Worm (Caenorhabditis elegans) whole organism, midembryonic: ENCODE results near the gene npr-24.

Source experiments
- T22C8.4 ChIP-seq: fragments of 200-800 bp; sonication (Bioruptor generic); IDR thresholded peaks from 2 replicates; pipeline ENCODE4 v1.3.6; 2022; ENCODE audit warnings: missing genetic modification characterization, missing compliant biosample characterization
- cog-1 ChIP-seq: sonication (generic microtip); optimal IDR thresholded peaks from 2 replicates; lab custom pipeline; 2016; ENCODE audit warnings: missing genetic modification characterization, missing compliant biosample characterization
- flt-1 ChIP-seq: fragments of 200-800 bp; sonication (Bioruptor generic); IDR thresholded peaks from 2 replicates; pipeline ENCODE4 v1.3.6; 2022; ENCODE audit warnings: missing genetic modification characterization, missing compliant biosample characterization
- klf-2 ChIP-seq: fragments of 200-800 bp; sonication (Bioruptor generic); conservative IDR thresholded peaks from 2 replicates; pipeline ENCODE4 v1.3.6; 2022; ENCODE audit warnings: missing genetic modification reagents, missing genetic modification characterization, missing compliant biosample characterization
- med-1 ChIP-seq: sonication (generic microtip); optimal IDR thresholded peaks from 2 replicates; lab custom pipeline; 2017; ENCODE audit warnings: missing genetic modification characterization, mild to moderate bottlenecking, missing compliant biosample characterization, antibody characterized with exemption, missing genetic modification reagents; ENCODE audit not compliant: insufficient read depth
- ref-1 ChIP-seq: fragments of 200-800 bp; sonication (Bioruptor generic); conservative IDR thresholded peaks from 2 replicates; pipeline ENCODE4 v1.3.6; 2022; ENCODE audit warnings: missing genetic modification reagents, missing genetic modification characterization, missing compliant biosample characterization
- tab-1 ChIP-seq: fragments of 200-800 bp; sonication (Bioruptor generic); IDR thresholded peaks from 2 replicates; pipeline ENCODE4 v1.3.6; 2022; ENCODE audit warnings: missing genetic modification characterization, missing compliant biosample characterization
- ztf-29 ChIP-seq: fragments of 200-800 bp; sonication (Bioruptor generic); IDR thresholded peaks from 2 replicates; pipeline ENCODE4 v1.3.6; 2022; ENCODE audit warnings: missing genetic modification reagents, missing genetic modification characterization, missing compliant biosample characterization

DNA sequence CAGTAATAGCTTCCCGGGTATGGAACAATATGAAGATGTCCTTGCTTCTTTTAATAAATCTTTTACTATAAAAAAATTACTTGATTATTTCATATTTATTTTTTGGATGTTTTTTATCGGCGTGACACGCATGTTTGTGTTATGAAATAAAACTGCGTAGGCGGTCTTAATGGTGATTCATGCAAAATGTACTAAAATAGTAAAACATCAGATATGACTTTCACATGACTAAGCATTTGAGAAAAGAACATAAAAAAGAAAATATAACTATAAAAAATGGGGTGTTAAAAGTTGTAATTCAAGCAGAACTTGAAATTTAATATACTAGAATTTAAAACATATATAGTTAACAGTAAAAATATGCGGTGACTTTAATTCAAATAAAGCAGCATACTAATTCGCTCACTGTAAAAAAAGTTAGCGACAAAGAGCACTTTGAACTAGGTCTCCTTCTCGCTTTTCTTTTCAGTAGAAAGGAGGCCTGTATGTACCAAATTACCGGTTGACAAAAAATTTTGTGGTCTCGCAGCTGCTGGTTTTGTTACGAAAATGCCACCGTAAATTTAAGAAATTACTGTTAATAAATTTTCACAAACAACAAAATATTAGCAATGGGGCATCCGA, 4.6 kb downstream of the npr-24 start:
- TF ChIP-seq flt-1 (no peak), ref-1 (GFP tag; lab: Robert Waterston, UW) (no peak), T22C8.4 (GFP tag; lab: Robert Waterston, UW) (no peak), klf-2 (GFP tag; lab: Robert Waterston, UW) (no peak), med-1 (GFP tag; lab: Kevin White, UChicago) (no peak), ztf-29 (GFP tag; lab: Robert Waterston, UW) (no peak), cog-1 (tag; lab: Kevin White, UChicago) (no peak), tab-1 (no peak)
